Worm (Caenorhabditis elegans) whole organism, late embryonic: Measurements from ENCODE around the gene F19F10.3.

Experiments
- pax-1 ChIP-seq: fragments of 150-350 bp; optimal IDR thresholded peaks from 2 replicates; lab custom pipeline; 2014; ENCODE audit warnings: missing biosample characterization, missing genetic modification characterization
- ztf-16 ChIP-seq: sonication (generic microtip); optimal IDR thresholded peaks from 2 replicates; lab custom pipeline; 2017; ENCODE audit warnings: missing genetic modification characterization, missing compliant biosample characterization

DNA sequence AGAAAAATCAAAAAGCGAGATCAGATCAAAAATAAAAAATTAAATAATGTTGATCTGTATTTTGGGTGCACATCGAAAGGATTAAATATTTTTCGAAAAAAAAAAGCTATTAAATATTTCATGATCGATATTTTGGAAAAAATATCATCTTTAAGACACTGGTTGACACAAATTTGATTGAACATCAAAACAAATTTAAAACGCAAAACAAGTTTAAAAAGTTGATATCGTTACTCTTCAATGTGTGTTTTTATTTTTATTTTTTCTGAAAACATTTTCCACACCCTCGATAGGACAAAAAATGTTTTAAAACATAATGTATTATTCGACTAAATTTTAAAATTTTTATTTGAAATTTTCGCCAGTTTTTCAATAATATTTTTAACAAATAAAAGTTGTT, 13.9 kb upstream of the F19F10.3 start, which contains the start of gene C54F6.12:
- TF ChIP-seq ztf-16 (tag; lab: Kevin White, UChicago) (no peak), pax-1 (tag; lab: Kevin White, UChicago) (no peak)
